Fruit fly (Drosophila melanogaster) whole organism, pupa: ENCODE measurements around the gene CG3149.

Experiments used
- CG10348 ChIP-seq: fragments of 200-800 bp; sonication (Bioruptor generic); IDR thresholded peaks from 2 replicates; pipeline ENCODE4 v1.3.6; 2022; ENCODE audit warnings: missing biosample characterization, missing genetic modification characterization
- CG12605 ChIP-seq: fragments of 200-800 bp; sonication (Bioruptor generic); IDR thresholded peaks from 2 replicates; pipeline ENCODE4 v1.3.6; 2022; ENCODE audit warnings: missing biosample characterization, missing genetic modification characterization
- CG13204 ChIP-seq: fragments of 200-800 bp; sonication (Bioruptor generic); optimal IDR thresholded peaks from 2 replicates; lab custom pipeline; 2018; ENCODE audit warnings: missing biosample characterization, mild to moderate bottlenecking, missing genetic modification characterization, moderate library complexity
- CG14655 ChIP-seq: fragments of 200-800 bp; sonication (Bioruptor generic); optimal IDR thresholded peaks from 3 replicates; lab custom pipeline; 2017; ENCODE audit warnings: mild to moderate bottlenecking, missing biosample characterization, missing genetic modification reagents, missing genetic modification characterization
- CG15710 ChIP-seq: fragments of 200-800 bp; sonication (Bioruptor generic); optimal IDR thresholded peaks from 2 replicates; lab custom pipeline; 2018; ENCODE audit warnings: missing biosample characterization, mild to moderate bottlenecking, missing genetic modification characterization, moderate library complexity
- CG17806 ChIP-seq: fragments of 200-800 bp; sonication (Bioruptor generic); optimal IDR thresholded peaks from 2 replicates; lab custom pipeline; 2018; ENCODE audit warnings: missing biosample characterization, mild to moderate bottlenecking, missing genetic modification characterization, moderate library complexity
- CG32121 ChIP-seq: fragments of 200-800 bp; sonication (Bioruptor generic); IDR thresholded peaks from 2 replicates; pipeline ENCODE4 v1.3.6; 2022; ENCODE audit warnings: missing biosample characterization, missing genetic modification characterization
- CG34367 ChIP-seq: fragments of 200-800 bp; sonication (Bioruptor generic); optimal IDR thresholded peaks from 2 replicates; lab custom pipeline; 2018; ENCODE audit warnings: missing biosample characterization, mild to moderate bottlenecking, missing genetic modification characterization
- CG4496 ChIP-seq: fragments of 200-800 bp; sonication (Bioruptor generic); IDR thresholded peaks from 3 replicates; pipeline ENCODE4 v1.3.6; 2022; ENCODE audit warnings: missing biosample characterization, missing genetic modification characterization
- CG8159 ChIP-seq: fragments of 200-800 bp; sonication (Bioruptor generic); optimal IDR thresholded peaks from 3 replicates; lab custom pipeline; 2018; ENCODE audit warnings: missing biosample characterization, mild to moderate bottlenecking, missing genetic modification characterization, moderate library complexity
- CG8301 ChIP-seq: fragments of 200-800 bp; sonication (Bioruptor generic); optimal IDR thresholded peaks from 2 replicates; lab custom pipeline; 2018; ENCODE audit warnings: missing biosample characterization, mild to moderate bottlenecking, missing genetic modification characterization
- CG9948 ChIP-seq: fragments of 200-800 bp; sonication (Bioruptor generic); optimal IDR thresholded peaks from 2 replicates; lab custom pipeline; 2018; ENCODE audit warnings: missing biosample characterization, mild to moderate bottlenecking, missing genetic modification characterization, moderate library complexity
- D1 ChIP-seq: fragments of 200-800 bp; sonication (Bioruptor generic); optimal IDR thresholded peaks from 2 replicates; lab custom pipeline; 2018; ENCODE audit warnings: missing biosample characterization, mild to moderate bottlenecking, missing genetic modification characterization, moderate library complexity
- EcR ChIP-seq: fragments of 200-800 bp; sonication (Bioruptor generic); optimal IDR thresholded peaks from 3 replicates; lab custom pipeline; 2019; ENCODE audit warnings: missing biosample characterization, missing genetic modification characterization, mild to moderate bottlenecking, moderate library complexity, missing genetic modification reagents
- Ets98B ChIP-seq: fragments of 200-800 bp; sonication (Bioruptor generic); IDR thresholded peaks from 2 replicates; pipeline ENCODE4 v1.3.6; 2022; ENCODE audit warnings: missing biosample characterization, missing genetic modification characterization
- Pif1A ChIP-seq: fragments of 200-800 bp; sonication (Bioruptor generic); optimal IDR thresholded peaks from 3 replicates; lab custom pipeline; 2016; ENCODE audit warnings: missing biosample characterization, missing genetic modification characterization
- Pif1B ChIP-seq: fragments of 200-800 bp; sonication (Bioruptor generic); optimal IDR thresholded peaks from 3 replicates; lab custom pipeline; 2016; ENCODE audit warnings: missing biosample characterization, missing genetic modification characterization
- Snoo ChIP-seq: fragments of 200-800 bp; sonication (Bioruptor generic); optimal IDR thresholded peaks from 3 replicates; lab custom pipeline; 2017; ENCODE audit warnings: missing biosample characterization, mild to moderate bottlenecking, missing genetic modification characterization, inconsistent platforms
- fd96Ca ChIP-seq: fragments of 200-800 bp; sonication (Bioruptor generic); IDR thresholded peaks from 3 replicates; pipeline ENCODE4 v1.3.6; 2022; ENCODE audit warnings: missing biosample characterization, missing genetic modification characterization
- gl ChIP-seq: fragments of 200-800 bp; sonication (Bioruptor generic); optimal IDR thresholded peaks from 2 replicates; lab custom pipeline; 2018; ENCODE audit warnings: missing biosample characterization, mild to moderate bottlenecking, missing genetic modification characterization
- rn ChIP-seq: fragments of 200-800 bp; sonication (Bioruptor generic); IDR thresholded peaks from 2 replicates; pipeline ENCODE4 v1.3.6; 2022; ENCODE audit warnings: missing biosample characterization, missing genetic modification characterization

CG3149 gene

DNA sequence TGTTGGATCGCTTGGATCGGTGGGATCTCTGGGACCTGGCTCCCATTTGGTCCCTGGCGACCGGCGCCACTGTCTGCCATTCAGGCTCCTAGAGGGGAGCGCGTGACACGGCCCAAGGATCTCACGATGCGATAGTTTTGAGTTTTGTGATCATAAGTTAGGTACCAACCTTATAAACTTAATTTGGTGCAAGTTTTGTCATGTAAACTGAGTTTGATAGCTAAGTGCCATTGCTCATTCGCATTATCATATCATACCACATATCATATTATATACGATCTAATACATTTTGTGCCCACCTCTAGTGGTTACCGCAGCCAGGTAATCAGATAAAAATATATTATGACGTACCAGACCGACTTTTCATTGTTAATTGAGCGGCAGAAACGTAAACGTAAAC is 953 bp upstream of the CG3149 start:
- TF ChIP-seq CG14655 (GFP tag; lab: Kevin White, UChicago) (peak; percentile 7), rn (0 out of 2 replicates have a peak, but pooled peaks have one; percentile 28), CG4496 (GFP tag; lab: Robert Waterston, UW) (no peak), fd96Ca (GFP tag; lab: Robert Waterston, UW) (peak; percentile 4; the same call in 2 of the 3 replicates)
- TF ChIP-seq, all 21 proteins: peak for 3

DNA sequence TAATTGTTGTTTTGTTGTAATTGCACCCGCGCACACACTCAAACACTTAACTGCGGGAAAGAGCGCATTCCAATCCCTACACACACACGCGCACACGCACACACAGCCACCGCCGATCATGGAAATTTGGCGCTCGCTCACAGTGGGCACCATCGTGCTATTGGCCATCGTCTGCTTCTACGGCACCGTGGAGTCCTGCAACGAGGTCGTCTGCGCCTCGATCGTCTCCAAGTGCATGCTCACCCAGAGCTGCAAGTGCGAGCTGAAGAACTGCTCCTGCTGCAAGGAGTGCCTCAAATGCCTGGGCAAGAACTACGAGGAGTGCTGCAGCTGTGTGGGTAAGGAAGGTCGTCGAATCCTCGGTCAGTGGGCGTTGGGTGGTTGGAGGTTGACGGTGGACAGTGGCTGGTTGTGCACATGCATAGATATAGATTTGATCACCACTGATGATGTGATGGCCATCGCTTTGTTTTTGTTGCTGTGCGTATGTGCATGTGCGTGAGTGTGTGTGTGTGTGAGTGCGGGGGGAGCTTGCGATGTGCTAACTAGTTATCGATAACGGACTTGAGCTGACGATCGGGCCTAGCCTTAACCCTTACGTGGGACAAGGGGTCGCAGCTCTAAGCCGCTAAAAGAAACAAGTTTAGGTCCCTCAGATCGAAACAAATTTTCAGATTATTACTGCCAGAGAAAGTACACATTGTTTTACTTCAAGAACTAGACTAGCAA is 4.2 kb downstream of the CG3149 start:
- TF ChIP-seq Pif1A (GFP tag; lab: Kevin White, UChicago): no peak
- TF ChIP-seq CG9948 (tag; lab: Kevin White, UChicago): no peak
- no peak for TF ChIP-seq CG8159 (tag; lab: Kevin White, UChicago)
- TF ChIP-seq CG12605 (GFP tag; lab: Robert Waterston, UW): no peak
- TF ChIP-seq CG4496 (GFP tag; lab: Robert Waterston, UW): peak; percentile 11; the same call in 1 of the 3 replicates
- TF ChIP-seq D1 (tag; lab: Kevin White, UChicago): no peak
- no peak for TF ChIP-seq CG10348 (GFP tag; lab: Robert Waterston, UW)
- no peak for TF ChIP-seq CG34367 (tag; lab: Kevin White, UChicago)
- TF ChIP-seq Pif1B (GFP tag; lab: Kevin White, UChicago): no peak
- TF ChIP-seq EcR (GFP tag; lab: Kevin White, UChicago): no peak
- peak; percentile 40; the same call in 1 of the 3 replicates for TF ChIP-seq fd96Ca (GFP tag; lab: Robert Waterston, UW)
- no peak for TF ChIP-seq CG13204 (GFP tag; lab: Kevin White, UChicago)
- TF ChIP-seq CG8301 (tag; lab: Kevin White, UChicago): peak; percentile 10
- TF ChIP-seq CG32121 (GFP tag; lab: Robert Waterston, UW): no peak
- TF ChIP-seq CG17806: no peak

dm6 chrX:5690216-5690523 is 4.8 kb downstream of the CG3149 start:
- no peak for TF ChIP-seq CG15710 (tag; lab: Kevin White, UChicago)
- TF ChIP-seq Pif1B (GFP tag; lab: Kevin White, UChicago): no peak
- no peak for TF ChIP-seq CG4496 (GFP tag; lab: Robert Waterston, UW)
- TF ChIP-seq Ets98B (GFP tag; lab: Robert Waterston, UW): no peak
- no peak for TF ChIP-seq Snoo (tag; lab: Kevin White, UChicago)
- no peak for TF ChIP-seq fd96Ca (GFP tag; lab: Robert Waterston, UW)
- no peak for TF ChIP-seq CG34367 (tag; lab: Kevin White, UChicago)
- TF ChIP-seq CG32121 (GFP tag; lab: Robert Waterston, UW): no peak
- no peak for TF ChIP-seq CG12605 (GFP tag; lab: Robert Waterston, UW)
- TF ChIP-seq CG8301 (tag; lab: Kevin White, UChicago): no peak
- TF ChIP-seq CG10348 (GFP tag; lab: Robert Waterston, UW): no peak
- no peak for TF ChIP-seq CG9948 (tag; lab: Kevin White, UChicago)
- TF ChIP-seq EcR (GFP tag; lab: Kevin White, UChicago): no peak
- TF ChIP-seq rn: no peak
- no peak for TF ChIP-seq CG14655 (GFP tag; lab: Kevin White, UChicago)
- no peak for TF ChIP-seq gl (tag; lab: Kevin White, UChicago)

- TF ChIP-seq CG14655 (GFP tag; lab: Kevin White, UChicago): no peak
- no peak for TF ChIP-seq EcR (GFP tag; lab: Kevin White, UChicago)
- TF ChIP-seq CG8301 (tag; lab: Kevin White, UChicago): no peak
- no peak for TF ChIP-seq Ets98B (GFP tag; lab: Robert Waterston, UW)
- TF ChIP-seq CG8159 (tag; lab: Kevin White, UChicago): peak; percentile 14
- peak; percentile 12 for TF ChIP-seq CG17806
- TF ChIP-seq CG34367 (tag; lab: Kevin White, UChicago): no peak
- TF ChIP-seq CG4496 (GFP tag; lab: Robert Waterston, UW): peak; percentile 15; the same call in 1 of the 3 replicates
- TF ChIP-seq, all 21 proteins: peak for 3
Measured at dm6 chrX:5689417-5690215, 5.4 kb downstream of the CG3149 start, which contains the start of the genes PGAP1 and cv. Gene PGAP1, minus strand, starts transcription at chrX:5689473. Gene cv, plus strand, starts transcription at chrX:5690002.

- no peak for TF ChIP-seq CG8301 (tag; lab: Kevin White, UChicago)
- TF ChIP-seq fd96Ca (GFP tag; lab: Robert Waterston, UW): no peak
- TF ChIP-seq CG32121 (GFP tag; lab: Robert Waterston, UW): no peak
- TF ChIP-seq Pif1B (GFP tag; lab: Kevin White, UChicago): no peak
- no peak for TF ChIP-seq CG8159 (tag; lab: Kevin White, UChicago)
Measured at dm6 chrX:5682940-5683339, 12.1 kb downstream of the CG3149 start, which contains the start of gene CG42449. Gene CG42449, plus strand, starts transcription at chrX:5683240.
